Fruit fly (Drosophila melanogaster): Measurements from ENCODE around the gene Kaz.

dm6 chr3R:24857459-24857858, 27.7 kb upstream of the Kaz start, which contains the start of gene CAH4:
- TF ChIP-seq EcR (GFP tag; optimal IDR thresholded peaks at IDR 0.05): no peak
- TF ChIP-seq psq (optimal IDR thresholded peaks at IDR 0.05): no peak

Data from whole organism.